Fruit fly (Drosophila melanogaster): ENCODE measurements around the gene CG12078.
A peak's percentile ranks its signal among the peaks of the same experiment; 100 is the strongest.

DNA sequence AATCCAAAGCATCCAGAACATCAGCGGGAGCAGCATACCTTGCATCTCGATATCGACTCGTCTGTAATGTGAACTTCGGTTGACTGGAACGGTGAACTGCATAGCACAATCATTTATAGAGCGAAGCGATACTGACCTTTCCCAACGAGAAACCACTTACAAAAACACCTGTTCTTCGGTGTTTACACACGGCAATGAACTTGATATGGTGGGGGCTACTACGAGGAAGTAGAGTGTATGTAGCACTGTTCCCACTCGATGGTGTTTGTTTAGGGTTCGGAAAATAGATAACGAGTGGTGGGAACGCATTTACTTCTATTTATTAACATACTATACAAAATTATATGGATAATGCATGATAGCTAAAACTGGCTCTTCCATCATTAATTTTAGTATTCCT lies 35.2 kb downstream of the CG12078 start, which contains the start of the genes CG32269 and CG32270:
- no peak for TF ChIP-seq Clk (GFP tag; optimal IDR thresholded peaks at IDR 0.05)
- TF ChIP-seq Crg-1 (GFP tag; optimal IDR thresholded peaks at IDR 0.05), result peak; percentile 51
- peak; percentile 40 for TF ChIP-seq Hr96 (GFP tag; optimal IDR thresholded peaks at IDR 0.05)
- TF ChIP-seq CG12768 (GFP tag; optimal IDR thresholded peaks at IDR 0.05), result peak; percentile 73
- TF ChIP-seq CG7045 (GFP tag; optimal IDR thresholded peaks at IDR 0.05), result peak; percentile 52
- no peak for TF ChIP-seq kay (GFP tag; ENCODE audit: borderline replicate concordance)
- peak; percentile 46 for TF ChIP-seq toe (GFP tag; optimal IDR thresholded peaks at IDR 0.05)
- no peak for TF ChIP-seq bab1 (GFP tag; optimal IDR thresholded peaks at IDR 0.05)
- TF ChIP-seq CG7101 (tag; optimal IDR thresholded peaks at IDR 0.05), result peak; percentile 48
- TF ChIP-seq ovo (GFP tag; optimal IDR thresholded peaks at IDR 0.05), result peak; percentile 24
- TF ChIP-seq cnc (optimal IDR thresholded peaks at IDR 0.05), result no peak
- TF ChIP-seq CG11617 (GFP tag; optimal IDR thresholded peaks at IDR 0.05), result peak; percentile 18

Measured in whole organism, adult.